Worm (Caenorhabditis elegans) whole organism, early embryonic: ENCODE measurements around the gene Y6E2A.7.

Source experiments
- ama-1 ChIP-seq: fragments of 150-350 bp; optimal IDR thresholded peaks from 2 replicates; lab custom pipeline; 2014
- flt-1 ChIP-seq: fragments of 200-800 bp; sonication (Bioruptor generic); IDR thresholded peaks from 2 replicates; pipeline ENCODE4 v1.3.6; 2022; ENCODE audit warnings: missing genetic modification characterization, missing compliant biosample characterization
- hmg-4 ChIP-seq: fragments of 200-800 bp; sonication (Bioruptor generic); optimal IDR thresholded peaks from 2 replicates; lab custom pipeline; 2018; ENCODE audit warnings: mild to moderate bottlenecking, missing genetic modification characterization, missing compliant biosample characterization
- hnd-1 ChIP-seq: sonication (generic microtip); optimal IDR thresholded peaks from 2 replicates; lab custom pipeline; 2016; ENCODE audit warnings: missing genetic modification characterization, missing compliant biosample characterization
- pes-1 ChIP-seq: fragments of 200-800 bp; sonication (Bioruptor generic); IDR thresholded peaks from 2 replicates; pipeline ENCODE4 v1.3.6; 2022; ENCODE audit warnings: missing genetic modification reagents, missing genetic modification characterization, missing compliant biosample characterization
- scrt-1 ChIP-seq: fragments of 200-800 bp; sonication (Bioruptor generic); IDR thresholded peaks from 2 replicates; pipeline ENCODE4 v1.3.6; 2022; ENCODE audit warnings: missing genetic modification characterization, missing compliant biosample characterization
- tbx-37 ChIP-seq: fragments of 200-800 bp; sonication (Bioruptor generic); conservative IDR thresholded peaks from 2 replicates; pipeline ENCODE4 v1.3.6; 2022; ENCODE audit warnings: missing genetic modification reagents, missing genetic modification characterization, missing compliant biosample characterization

DNA sequence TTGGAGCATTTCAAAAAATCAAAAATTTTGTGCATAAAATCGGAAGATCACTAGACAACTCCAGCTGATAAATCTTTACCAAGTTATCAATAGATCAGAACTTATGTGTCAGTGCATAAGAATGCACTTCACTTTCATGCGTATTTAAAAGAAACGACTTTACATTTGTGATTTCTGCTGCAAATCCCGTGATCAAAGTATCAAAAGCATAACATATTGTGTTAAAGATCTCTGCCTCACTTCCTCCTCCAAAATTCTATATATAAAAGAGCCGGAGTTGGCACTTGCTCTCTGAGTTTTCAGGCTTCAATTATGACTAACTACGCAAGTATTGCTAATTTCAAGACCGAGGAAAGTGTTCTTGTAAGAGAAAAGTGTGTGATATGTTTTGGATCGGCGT is 26.0 kb upstream of the Y6E2A.7 start, which contains the start of gene nhr-198:
- TF ChIP-seq tbx-37 (GFP tag; lab: Robert Waterston, UW) (no peak), ama-1 (no peak), hmg-4 (no peak), scrt-1 (no peak), flt-1 (no peak), hnd-1 (tag; lab: Kevin White, UChicago) (no peak), pes-1 (GFP tag; lab: Robert Waterston, UW) (no peak)
